In the genomic region with DNA sequence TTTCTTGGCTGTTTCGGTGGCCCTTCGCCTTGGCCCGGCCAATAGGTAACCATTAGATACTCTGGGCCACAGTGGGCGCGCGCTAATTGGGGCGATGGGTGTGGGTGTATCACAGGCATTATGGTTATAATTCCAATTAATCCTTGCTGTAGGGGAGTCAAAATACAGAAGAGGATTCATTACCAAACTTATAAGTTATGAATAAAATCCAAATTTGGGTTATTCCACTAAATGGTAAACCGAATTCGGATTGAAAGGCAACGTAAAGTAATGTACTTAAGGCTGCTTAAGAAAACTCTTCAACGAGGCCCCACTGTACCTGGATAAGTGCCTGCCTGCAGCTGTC, we compare ENCODE assay signal across 2 fruit fly cellular contexts.
TF ChIP-seq lines count a peak whose summit lies in the region.

No protein-coding gene starts in this region.

TF ChIP-seq in whole organism, embryonic, 481 proteins besides CTCF, POLR2A, EP300 and RAD21 (continued from another document and continues in another):
- TF ChIP-seq Taf1 (GFP tag; IDR thresholded peaks at IDR 0.05; lab: Robert Waterston, UW) (0 out of 2 replicates have a peak, but pooled peaks have one; percentile 23), vvl (GFP tag; IDR thresholded peaks at IDR 0.05; lab: Robert Waterston, UW) (peak; percentile 51), fu2 (GFP tag; optimal IDR thresholded peaks at IDR 0.05; lab: Kevin White, UChicago) (no peak), CG10147 (GFP tag; optimal IDR thresholded peaks at IDR 0.05; lab: Kevin White, UChicago) (peak; percentile 31), unpg (GFP tag; optimal IDR thresholded peaks at IDR 0.05; lab: Kevin White, UChicago) (no peak), pho (GFP tag; optimal IDR thresholded peaks at IDR 0.05; lab: Kevin White, UChicago) (no peak), CG18262 (tag; optimal IDR thresholded peaks at IDR 0.05; lab: Kevin White, UChicago) (peak; percentile 52), Drgx (GFP tag; IDR thresholded peaks at IDR 0.05; lab: Robert Waterston, UW) (0 out of 2 replicates have a peak, but pooled peaks have one; percentile 30), CG4404 (GFP tag; IDR thresholded peaks at IDR 0.05; lab: Robert Waterston, UW) (peak; percentile 52), stc (GFP tag; IDR thresholded peaks at IDR 0.05; lab: Robert Waterston, UW) (peak; percentile 21; the same call in 1 of the 2 replicates), BtbVII (GFP tag; optimal IDR thresholded peaks at IDR 0.05; lab: Kevin White, UChicago) (peak; percentile 48), onecut (GFP tag; IDR thresholded peaks at IDR 0.05; lab: Robert Waterston, UW) (peak; percentile 6; the same call in 1 of the 2 replicates), Dll (GFP tag; IDR thresholded peaks at IDR 0.05; lab: Robert Waterston, UW; ENCODE audit: partially characterized antibody) (no peak), pb (GFP tag; optimal IDR thresholded peaks at IDR 0.05; lab: Kevin White, UChicago) (peak; percentile 8), E2f1 (GFP tag; IDR thresholded peaks at IDR 0.05; lab: Robert Waterston, UW) (peak; percentile 36; the same call in 1 of the 2 replicates), ro (GFP tag; IDR thresholded peaks at IDR 0.05; lab: Robert Waterston, UW) (no peak), pnt (GFP tag; optimal IDR thresholded peaks at IDR 0.05; lab: Kevin White, UChicago) (peak; percentile 40), ftz-f1 (GFP tag; optimal IDR thresholded peaks at IDR 0.05; lab: Kevin White, UChicago) (peak; percentile 35), Nf-YC (tag; optimal IDR thresholded peaks at IDR 0.05; lab: Kevin White, UChicago) (peak; percentile 45), prd (optimal IDR thresholded peaks at IDR 0.05; lab: Kevin White, UChicago) (no peak), prd (GFP tag; IDR thresholded peaks at IDR 0.05; lab: Robert Waterston, UW) (peak; percentile 65; the same call in 1 of the 3 replicates), cwo (GFP tag; optimal IDR thresholded peaks at IDR 0.05; lab: Kevin White, UChicago) (peak; percentile 49), CG3281 (GFP tag; optimal IDR thresholded peaks at IDR 0.05; lab: Kevin White, UChicago) (peak; percentile 66), CG11398 (GFP tag; optimal IDR thresholded peaks at IDR 0.05; lab: Kevin White, UChicago) (no peak), unc-4 (GFP tag; IDR thresholded peaks at IDR 0.05; lab: Robert Waterston, UW; ENCODE audit: partially characterized antibody) (no peak), CG2712 (tag; optimal IDR thresholded peaks at IDR 0.05; lab: Kevin White, UChicago) (peak; percentile 45), jing (GFP tag; optimal IDR thresholded peaks at IDR 0.05; lab: Kevin White, UChicago) (no peak), CG10979 (tag; optimal IDR thresholded peaks at IDR 0.05; lab: Kevin White, UChicago) (peak; percentile 43), CG8944 (GFP tag; optimal IDR thresholded peaks at IDR 0.05; lab: Kevin White, UChicago) (peak; percentile 35), CG11093 (GFP tag; IDR thresholded peaks at IDR 0.05; lab: Robert Waterston, UW) (peak; percentile 34; the same call in 1 of the 3 replicates), CG31388 (GFP tag; optimal IDR thresholded peaks at IDR 0.05; lab: Kevin White, UChicago) (no peak), sc (optimal IDR thresholded peaks at IDR 0.05; lab: Kevin White, UChicago) (no peak), sc (GFP tag; optimal IDR thresholded peaks at IDR 0.05; lab: Kevin White, UChicago) (no peak), CG15696 (tag; optimal IDR thresholded peaks at IDR 0.05; lab: Kevin White, UChicago) (peak; percentile 47), B-H1 (GFP tag; IDR thresholded peaks at IDR 0.05; lab: Robert Waterston, UW) (peak; percentile 30; the same call in 2 of the 3 replicates), HLH3B (GFP tag; IDR thresholded peaks at IDR 0.05; lab: Robert Waterston, UW) (peak; percentile 35; the same call in 1 of the 2 replicates), oc (tag; optimal IDR thresholded peaks at IDR 0.05; lab: Kevin White, UChicago) (peak; percentile 26), Dbx (GFP tag; IDR thresholded peaks at IDR 0.05; lab: Robert Waterston, UW) (0 out of 3 replicates have a peak, but pooled peaks have one; percentile 21), scrt (GFP tag; optimal IDR thresholded peaks at IDR 0.05; lab: Kevin White, UChicago) (peak; percentile 43), sim (GFP tag; IDR thresholded peaks at IDR 0.05; lab: Robert Waterston, UW) (no peak), dmrt99B (tag; optimal IDR thresholded peaks at IDR 0.05; lab: Kevin White, UChicago) (peak; percentile 77), CG4424 (GFP tag; optimal IDR thresholded peaks at IDR 0.05; lab: Kevin White, UChicago) (peak; percentile 43), CG10543 (GFP tag; optimal IDR thresholded peaks at IDR 0.05; lab: Kevin White, UChicago) (peak; percentile 58), CG13296 (GFP tag; optimal IDR thresholded peaks at IDR 0.05; lab: Kevin White, UChicago) (peak; percentile 62), lab (GFP tag; optimal IDR thresholded peaks at IDR 0.05; lab: Kevin White, UChicago) (peak; percentile 79), Six4 (GFP tag; optimal IDR thresholded peaks at IDR 0.05; lab: Kevin White, UChicago) (peak; percentile 44), CG6854 (GFP tag; optimal IDR thresholded peaks at IDR 0.05; lab: Kevin White, UChicago) (peak; percentile 50), mam (GFP tag; optimal IDR thresholded peaks at IDR 0.05; lab: Kevin White, UChicago) (no peak), sob (GFP tag; IDR thresholded peaks at IDR 0.05; lab: Robert Waterston, UW) (no peak), CG18764 (GFP tag; optimal IDR thresholded peaks at IDR 0.05; lab: Kevin White, UChicago) (peak; percentile 36), CG17829 (tag; optimal IDR thresholded peaks at IDR 0.05; lab: Kevin White, UChicago) (peak; percentile 63), CG5180 (GFP tag; optimal IDR thresholded peaks at IDR 0.05; lab: Kevin White, UChicago) (no peak), Lim3 (GFP tag; IDR thresholded peaks at IDR 0.05; lab: Robert Waterston, UW) (no peak), pum (GFP tag; optimal IDR thresholded peaks at IDR 0.05; lab: Kevin White, UChicago) (peak; percentile 0), Hmr (GFP tag; optimal IDR thresholded peaks at IDR 0.05; lab: Kevin White, UChicago) (peak; percentile 14), tin (GFP tag; optimal IDR thresholded peaks at IDR 0.05; lab: Kevin White, UChicago) (peak; percentile 55), CG1024 (GFP tag; IDR thresholded peaks at IDR 0.05; lab: Robert Waterston, UW) (no peak), bcd (GFP tag; optimal IDR thresholded peaks at IDR 0.05; lab: Kevin White, UChicago) (peak; percentile 55), CG4707 (GFP tag; optimal IDR thresholded peaks at IDR 0.05; lab: Kevin White, UChicago) (no peak), sr (GFP tag; IDR thresholded peaks at IDR 0.05; lab: Robert Waterston, UW) (peak; percentile 72; the same call in 2 of the 3 replicates), CG12071 (GFP tag; optimal IDR thresholded peaks at IDR 0.05; lab: Kevin White, UChicago) (peak; percentile 39), Blimp-1 (GFP tag; optimal IDR thresholded peaks at IDR 0.05; lab: Kevin White, UChicago) (peak; percentile 23)

TF ChIP-seq in whole organism, prepupa, 60 proteins besides CTCF, POLR2A, EP300 and RAD21 (continued from another document):
- TF ChIP-seq CG3032 (tag; optimal IDR thresholded peaks at IDR 0.05; lab: Kevin White, UChicago): no peak
- TF ChIP-seq CG8119 (GFP tag; IDR thresholded peaks at IDR 0.05; lab: Robert Waterston, UW): no peak
- no peak for TF ChIP-seq CG10669 (GFP tag; optimal IDR thresholded peaks at IDR 0.05; lab: Kevin White, UChicago)
- TF ChIP-seq Ets96B (tag; optimal IDR thresholded peaks at IDR 0.05; lab: Kevin White, UChicago): no peak
- TF ChIP-seq Hr4 (GFP tag; optimal IDR thresholded peaks at IDR 0.05; lab: Kevin White, UChicago): no peak
- no peak for TF ChIP-seq CG4318 (GFP tag; optimal IDR thresholded peaks at IDR 0.05; lab: Kevin White, UChicago)
- TF ChIP-seq CG8632 (GFP tag; optimal IDR thresholded peaks at IDR 0.05; lab: Kevin White, UChicago): no peak
- TF ChIP-seq achi (GFP tag; optimal IDR thresholded peaks at IDR 0.05; lab: Kevin White, UChicago): peak; percentile 2
